Fruit fly (Drosophila melanogaster): ENCODE measurements around the gene GATAd.

The GATAd gene

DNA sequence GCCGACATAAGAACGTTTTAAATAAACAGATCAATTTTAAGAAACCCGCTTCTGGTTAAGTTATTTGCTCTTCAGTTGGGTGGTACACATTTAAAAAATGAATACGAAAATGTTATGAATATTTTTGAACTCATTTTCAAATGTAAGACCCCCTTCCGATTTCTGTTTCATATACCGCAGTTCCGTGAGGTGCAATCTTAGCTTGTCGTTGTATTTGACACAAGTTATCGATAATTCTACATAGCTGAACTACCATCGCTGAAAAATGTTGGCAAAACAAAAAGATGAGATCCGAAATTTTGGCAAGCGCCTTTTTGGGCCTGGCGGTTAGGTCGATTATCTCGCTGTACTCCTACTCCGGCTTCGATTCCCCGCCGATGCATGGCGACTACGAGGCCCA, 46.3 kb downstream of the GATAd start, which contains the start of gene gny (continued):
- TF ChIP-seq NC2β (GFP tag; optimal IDR thresholded peaks at IDR 0.05) = no peak
- no peak for TF ChIP-seq CG11247 (GFP tag; IDR thresholded peaks at IDR 0.05)
- TF ChIP-seq CrebB (tag; optimal IDR thresholded peaks at IDR 0.05) = no peak
- TF ChIP-seq CG42726 (GFP tag; IDR thresholded peaks at IDR 0.05; ENCODE audit: partially characterized antibody) = no peak
- no peak for TF ChIP-seq CG11696 (GFP tag; IDR thresholded peaks at IDR 0.05)
- TF ChIP-seq CG2875 (GFP tag; optimal IDR thresholded peaks at IDR 0.05) = no peak
- no peak for TF ChIP-seq nerfin-1 (tag; optimal IDR thresholded peaks at IDR 0.05)
- no peak for TF ChIP-seq CG13894 (tag; optimal IDR thresholded peaks at IDR 0.05)
- no peak for TF ChIP-seq CG16779 (GFP tag; IDR thresholded peaks at IDR 0.05)
- TF ChIP-seq CG3163 (GFP tag; optimal IDR thresholded peaks at IDR 0.05) = no peak
- TF ChIP-seq chm (GFP tag; IDR thresholded peaks at IDR 0.05) = no peak
- TF ChIP-seq CG1024 (GFP tag; IDR thresholded peaks at IDR 0.05) = no peak
- TF ChIP-seq ssp (GFP tag; IDR thresholded peaks at IDR 0.05) = no peak
- no peak for TF ChIP-seq dpn (GFP tag; optimal IDR thresholded peaks at IDR 0.05)
- no peak for TF ChIP-seq CG17328 (GFP tag; IDR thresholded peaks at IDR 0.05)
- TF ChIP-seq BEAF-32 (GFP tag; optimal IDR thresholded peaks at IDR 0.05) = peak; percentile 43
- TF ChIP-seq Trl (optimal IDR thresholded peaks at IDR 0.05) = no peak
- no peak for TF ChIP-seq Trl (GFP tag; optimal IDR thresholded peaks at IDR 0.05)
- no peak for TF ChIP-seq Kr (GFP tag; optimal IDR thresholded peaks at IDR 0.05)
- no peak for TF ChIP-seq ind (GFP tag; optimal IDR thresholded peaks at IDR 0.05)
- TF ChIP-seq Sin3A (optimal IDR thresholded peaks at IDR 0.05) = peak; percentile 2
- no peak for TF ChIP-seq usp (GFP tag; optimal IDR thresholded peaks at IDR 0.05)
- no peak for TF ChIP-seq Rfx (GFP tag; IDR thresholded peaks at IDR 0.05)
- TF ChIP-seq CG2199 (GFP tag; IDR thresholded peaks at IDR 0.05) = no peak
- TF ChIP-seq tup (GFP tag; optimal IDR thresholded peaks at IDR 0.05) = no peak
- TF ChIP-seq tio (GFP tag; optimal IDR thresholded peaks at IDR 0.05) = no peak
- no peak for TF ChIP-seq D (optimal IDR thresholded peaks at IDR 0.05)
- TF ChIP-seq D (GFP tag; optimal IDR thresholded peaks at IDR 0.05) = no peak
- TF ChIP-seq HLH54F (GFP tag; optimal IDR thresholded peaks at IDR 0.05) = no peak
- no peak for TF ChIP-seq Fer3 (tag; optimal IDR thresholded peaks at IDR 0.05)
- no peak for TF ChIP-seq CG8944 (GFP tag; optimal IDR thresholded peaks at IDR 0.05)
- TF ChIP-seq CG1647 (GFP tag; optimal IDR thresholded peaks at IDR 0.05) = no peak
- TF ChIP-seq zen2 (GFP tag; IDR thresholded peaks at IDR 0.05; ENCODE audit: partially characterized antibody) = no peak
- TF ChIP-seq klu (GFP tag; IDR thresholded peaks at IDR 0.05) = no peak
- TF ChIP-seq CG1529 (GFP tag; optimal IDR thresholded peaks at IDR 0.05) = no peak
- no peak for TF ChIP-seq CG14667 (GFP tag; IDR thresholded peaks at IDR 0.05)
- no peak for TF ChIP-seq so (GFP tag; IDR thresholded peaks at IDR 0.05)
- no peak for TF ChIP-seq da (GFP tag; optimal IDR thresholded peaks at IDR 0.05)
- TF ChIP-seq Neu2 (GFP tag; optimal IDR thresholded peaks at IDR 0.05; ENCODE audit: borderline replicate concordance) = no peak
- TF ChIP-seq HmgZ (tag; optimal IDR thresholded peaks at IDR 0.05) = peak; percentile 32
- peak; percentile 9 for TF ChIP-seq phol (tag; optimal IDR thresholded peaks at IDR 0.05)
- no peak for TF ChIP-seq sr (GFP tag; IDR thresholded peaks at IDR 0.05)
- no peak for TF ChIP-seq CG7271 (tag; optimal IDR thresholded peaks at IDR 0.05)
- TF ChIP-seq CG18262 (tag; optimal IDR thresholded peaks at IDR 0.05) = no peak
- no peak for TF ChIP-seq Bteb2 (GFP tag; optimal IDR thresholded peaks at IDR 0.05)
- TF ChIP-seq vvl (GFP tag; IDR thresholded peaks at IDR 0.05) = no peak
- no peak for TF ChIP-seq CG6272 (GFP tag; IDR thresholded peaks at IDR 0.05)
- TF ChIP-seq CG4820 (GFP tag; optimal IDR thresholded peaks at IDR 0.05) = no peak
- no peak for TF ChIP-seq Hr78 (GFP tag; optimal IDR thresholded peaks at IDR 0.05)
- no peak for TF ChIP-seq cato (GFP tag; optimal IDR thresholded peaks at IDR 0.05; ENCODE audit: borderline replicate concordance)
- TF ChIP-seq nmo (GFP tag; optimal IDR thresholded peaks at IDR 0.05) = peak; percentile 3
- no peak for TF ChIP-seq CG3281 (GFP tag; optimal IDR thresholded peaks at IDR 0.05)
- TF ChIP-seq CG14441 (GFP tag; IDR thresholded peaks at IDR 0.05) = no peak
- TF ChIP-seq eve (GFP tag; optimal IDR thresholded peaks at IDR 0.05) = no peak

All from whole organism, embryonic.